Fruit fly (Drosophila melanogaster) Kc167 (cell line): Measurements from ENCODE around the gene msk.

ENCODE experiments used
- h ChIP-seq: fragments of >200 bp; optimal IDR thresholded peaks from 3 replicates; lab custom pipeline; 2018; ENCODE audit warnings: missing external identifiers
- psq ChIP-seq: fragments of >200 bp; optimal IDR thresholded peaks from 2 replicates; lab custom pipeline; 2017; ENCODE audit warnings: missing external identifiers
- ttk ChIP-seq: sonication (Bioruptor generic); optimal IDR thresholded peaks from 2 replicates; lab custom pipeline; 2017; ENCODE audit warnings: missing external identifiers

- no peak for TF ChIP-seq ttk
- no peak for TF ChIP-seq psq
- TF ChIP-seq h (lab: Kevin White, UChicago): no peak
Measured at dm6 chr3L:8096106-8096558, 19.8 kb upstream of the msk start.
